Worm (Caenorhabditis elegans): ENCODE results near the gene bgal-1.

The bgal-1 gene

ce11 chrV:11228653-11229173 is 2.9 kb upstream of the bgal-1 start, which contains the start of gene pqn-70:
TSS of gene pqn-70 (minus strand) at chrV:11228703.
- TF ChIP-seq pros-1 (tag; optimal IDR thresholded peaks at IDR 0.05) (peak; percentile 9), che-1 (tag; optimal IDR thresholded peaks at IDR 0.05) (no peak), madf-2 (tag; optimal IDR thresholded peaks at IDR 0.05) (no peak), ceh-45 (GFP tag; IDR thresholded peaks at IDR 0.05) (no peak), fkh-6 (tag; optimal IDR thresholded peaks at IDR 0.05) (no peak), nfya-1 (tag; optimal IDR thresholded peaks at IDR 0.05) (peak; percentile 66), pax-1 (tag; optimal IDR thresholded peaks at IDR 0.05) (no peak), unc-42 (tag; optimal IDR thresholded peaks at IDR 0.05) (peak; percentile 86), hlh-15 (tag; optimal IDR thresholded peaks at IDR 0.05) (no peak), pat-9 (tag; optimal IDR thresholded peaks at IDR 0.05) (no peak), tbx-2 (tag; optimal IDR thresholded peaks at IDR 0.05) (peak; percentile 79), fax-1 (tag; optimal IDR thresholded peaks at IDR 0.05) (peak; percentile 52), gmeb-2 (tag; optimal IDR thresholded peaks at IDR 0.05) (no peak), sox-2 (GFP tag; IDR thresholded peaks at IDR 0.05) (no peak), ceh-34 (tag; optimal IDR thresholded peaks at IDR 0.05) (peak; percentile 90), ttx-3 (tag; optimal IDR thresholded peaks at IDR 0.05) (no peak), pha-4 (tag; optimal IDR thresholded peaks at IDR 0.05) (no peak), ceh-2 (tag; optimal IDR thresholded peaks at IDR 0.05) (peak; percentile 66), fkh-10 (GFP tag; optimal IDR thresholded peaks at IDR 0.05) (no peak), ceh-30 (tag; optimal IDR thresholded peaks at IDR 0.05) (no peak), ahr-1 (tag; optimal IDR thresholded peaks at IDR 0.05) (no peak), ceh-22 (tag; optimal IDR thresholded peaks at IDR 0.05) (no peak), pag-3 (tag; optimal IDR thresholded peaks at IDR 0.05; ENCODE audit: borderline replicate concordance) (no peak), hlh-13 (GFP tag; optimal IDR thresholded peaks at IDR 0.05) (no peak), ceh-31 (tag; optimal IDR thresholded peaks at IDR 0.05) (peak; percentile 93), ztf-16 (tag; optimal IDR thresholded peaks at IDR 0.05) (peak; percentile 16), hlh-8 (tag; optimal IDR thresholded peaks at IDR 0.05) (peak; percentile 25), ceh-14 (tag; optimal IDR thresholded peaks at IDR 0.05) (peak; percentile 57), C38D4.7 (GFP tag; optimal IDR thresholded peaks at IDR 0.05) (no peak), elt-4 (tag; optimal IDR thresholded peaks at IDR 0.05) (no peak), ceh-48 (tag; optimal IDR thresholded peaks at IDR 0.05) (peak; percentile 93), mec-3 (tag; optimal IDR thresholded peaks at IDR 0.05; ENCODE audit: borderline replicate concordance) (no peak), nhr-11 (tag; optimal IDR thresholded peaks at IDR 0.05) (no peak), pqm-1 (tag; optimal IDR thresholded peaks at IDR 0.05) (peak; percentile 40), odd-2 (tag; optimal IDR thresholded peaks at IDR 0.05) (no peak), elt-2 (tag; optimal IDR thresholded peaks at IDR 0.05) (peak; percentile 43), unc-86 (tag; optimal IDR thresholded peaks at IDR 0.05) (no peak), Y22D7AL.16 (tag; optimal IDR thresholded peaks at IDR 0.05) (no peak), sox-4 (tag; optimal IDR thresholded peaks at IDR 0.05) (no peak), eyg-1 (tag; optimal IDR thresholded peaks at IDR 0.05) (no peak), unc-3 (GFP tag; conservative IDR thresholded peaks at IDR 0.05) (no peak), unc-3 (tag; optimal IDR thresholded peaks at IDR 0.05) (no peak), ref-2 (tag; optimal IDR thresholded peaks at IDR 0.05) (peak; percentile 74), dmd-4 (tag; optimal IDR thresholded peaks at IDR 0.05; ENCODE audit: borderline replicate concordance) (peak; percentile 10), K02D7.2 (tag; optimal IDR thresholded peaks at IDR 0.05) (no peak), K09A11.1 (tag; optimal IDR thresholded peaks at IDR 0.05; ENCODE audit: insufficient read depth) (no peak), ceh-6 (GFP tag; optimal IDR thresholded peaks at IDR 0.05) (no peak), dve-1 (tag; optimal IDR thresholded peaks at IDR 0.05) (peak; percentile 15), ceh-9 (tag; optimal IDR thresholded peaks at IDR 0.05) (no peak), lim-6 (tag; optimal IDR thresholded peaks at IDR 0.05) (no peak), syd-9 (tag; optimal IDR thresholded peaks at IDR 0.05) (no peak), zip-5 (tag; optimal IDR thresholded peaks at IDR 0.05) (peak; percentile 32), lin-11 (tag; optimal IDR thresholded peaks at IDR 0.05) (no peak), F13H6.1 (tag; optimal IDR thresholded peaks at IDR 0.05) (peak; percentile 45)

All from whole organism, late embryonic.